Worm (Caenorhabditis elegans) whole organism, late embryonic: ENCODE data around the gene irld-7.
"Not testable (repeated sequence)": the region's sequence is repeated elsewhere in the genome, so short reads cannot be mapped to it uniquely, and the experiment has no call there.

Source experiments
- K09A11.1 ChIP-seq: sonication (generic microtip); optimal IDR thresholded peaks from 2 replicates; lab custom pipeline; 2017; ENCODE audit warnings: antibody characterized with exemption, mild to moderate bottlenecking, missing genetic modification characterization, missing compliant biosample characterization; ENCODE audit not compliant: insufficient read depth
- ama-1 ChIP-seq: fragments of 150-350 bp; optimal IDR thresholded peaks from 2 replicates; lab custom pipeline; 2014
- ceh-19 ChIP-seq: fragments of 200-800 bp; sonication (Bioruptor generic); optimal IDR thresholded peaks from 2 replicates; lab custom pipeline; 2018; ENCODE audit warnings: mild to moderate bottlenecking, missing genetic modification characterization, missing compliant biosample characterization
- ceh-22 ChIP-seq: sonication (generic microtip); optimal IDR thresholded peaks from 2 replicates; lab custom pipeline; 2017; ENCODE audit warnings: missing biosample characterization, missing genetic modification characterization
- ceh-34 ChIP-seq: sonication (generic microtip); optimal IDR thresholded peaks from 2 replicates; lab custom pipeline; 2016; ENCODE audit warnings: mild to moderate bottlenecking, missing genetic modification characterization, missing compliant biosample characterization
- ceh-9 ChIP-seq: sonication (generic microtip); optimal IDR thresholded peaks from 2 replicates; lab custom pipeline; 2016; ENCODE audit warnings: mild to moderate bottlenecking, missing genetic modification characterization, inconsistent platforms, missing compliant biosample characterization
- dve-1 ChIP-seq: sonication (generic microtip); optimal IDR thresholded peaks from 2 replicates; lab custom pipeline; 2017; ENCODE audit warnings: antibody characterized with exemption, mild to moderate bottlenecking, missing genetic modification characterization, missing compliant biosample characterization
- elt-4 ChIP-seq: sonication (generic microtip); optimal IDR thresholded peaks from 2 replicates; lab custom pipeline; 2016; ENCODE audit warnings: missing genetic modification characterization, missing compliant biosample characterization
- ets-4 ChIP-seq: sonication (generic microtip); optimal IDR thresholded peaks from 2 replicates; lab custom pipeline; 2016; ENCODE audit warnings: missing genetic modification characterization, missing compliant biosample characterization
- fkh-6 ChIP-seq: sonication (generic microtip); optimal IDR thresholded peaks from 2 replicates; lab custom pipeline; 2016; ENCODE audit warnings: missing genetic modification characterization, missing compliant biosample characterization
- gmeb-2 ChIP-seq: sonication (generic microtip); optimal IDR thresholded peaks from 2 replicates; lab custom pipeline; 2016; ENCODE audit warnings: missing genetic modification characterization, inconsistent platforms, missing compliant biosample characterization
- hlh-13 ChIP-seq: fragments of 200-800 bp; sonication (Bioruptor generic); optimal IDR thresholded peaks from 2 replicates; lab custom pipeline; 2018; ENCODE audit warnings: mild to moderate bottlenecking, missing genetic modification characterization, missing compliant biosample characterization
- hlh-15 ChIP-seq: sonication (generic microtip); optimal IDR thresholded peaks from 2 replicates; lab custom pipeline; 2016; ENCODE audit warnings: missing genetic modification characterization, missing compliant biosample characterization
- hlh-6 ChIP-seq: sonication (generic microtip); optimal IDR thresholded peaks from 2 replicates; lab custom pipeline; 2016; ENCODE audit warnings: missing genotype, missing genetic modification characterization, missing compliant biosample characterization
- hlh-8 ChIP-seq: sonication (generic microtip); optimal IDR thresholded peaks from 2 replicates; lab custom pipeline; 2016; ENCODE audit warnings: missing genotype, missing genetic modification characterization, missing compliant biosample characterization
- madf-2 ChIP-seq: sonication (generic microtip); optimal IDR thresholded peaks from 2 replicates; lab custom pipeline; 2017; ENCODE audit warnings: missing genetic modification characterization, missing compliant biosample characterization
- nhr-11 ChIP-seq: fragments of 150-350 bp; optimal IDR thresholded peaks from 2 replicates; lab custom pipeline; 2014; ENCODE audit warnings: missing biosample characterization, missing genetic modification characterization
- nhr-232 ChIP-seq: sonication (generic microtip); optimal IDR thresholded peaks from 2 replicates; lab custom pipeline; 2016; ENCODE audit warnings: missing genetic modification characterization, missing compliant biosample characterization
- odd-2 ChIP-seq: sonication (generic microtip); optimal IDR thresholded peaks from 2 replicates; lab custom pipeline; 2017; ENCODE audit warnings: antibody characterized with exemption, mild to moderate bottlenecking, missing genetic modification characterization, missing compliant biosample characterization
- pag-3 ChIP-seq: sonication (generic microtip); optimal IDR thresholded peaks from 2 replicates; lab custom pipeline; 2016; ENCODE audit warnings: missing compliant biosample characterization, missing genetic modification characterization, borderline replicate concordance
- pat-9 ChIP-seq: fragments of 200-800 bp; sonication (Bioruptor generic); optimal IDR thresholded peaks from 2 replicates; lab custom pipeline; 2018; ENCODE audit warnings: mild to moderate bottlenecking, missing genetic modification characterization, moderate library complexity, missing compliant biosample characterization
- pha-2 ChIP-seq: sonication (generic microtip); optimal IDR thresholded peaks from 2 replicates; lab custom pipeline; 2017; ENCODE audit warnings: mild to moderate bottlenecking, missing genetic modification characterization, missing compliant biosample characterization
- pqm-1 ChIP-seq: sonication (generic microtip); optimal IDR thresholded peaks from 2 replicates; lab custom pipeline; 2016; ENCODE audit warnings: missing genetic modification characterization, missing compliant biosample characterization
- pros-1 ChIP-seq: fragments of 150-350 bp; optimal IDR thresholded peaks from 2 replicates; lab custom pipeline; 2014; ENCODE audit warnings: missing biosample characterization, missing genetic modification reagents, missing genetic modification characterization
- rnt-1 ChIP-seq: sonication (generic microtip); optimal IDR thresholded peaks from 2 replicates; lab custom pipeline; 2016; ENCODE audit warnings: missing genetic modification characterization, missing compliant biosample characterization
- sox-4 ChIP-seq: sonication (generic microtip); optimal IDR thresholded peaks from 2 replicates; lab custom pipeline; 2017; ENCODE audit warnings: mild to moderate bottlenecking, missing genetic modification characterization, inconsistent platforms, missing compliant biosample characterization
- tbx-2 ChIP-seq: sonication (generic microtip); optimal IDR thresholded peaks from 2 replicates; lab custom pipeline; 2016; ENCODE audit warnings: missing genetic modification characterization, missing compliant biosample characterization
- tbx-7 ChIP-seq: sonication (generic microtip); optimal IDR thresholded peaks from 2 replicates; lab custom pipeline; 2016; ENCODE audit warnings: missing genotype, missing genetic modification characterization, missing compliant biosample characterization
- unc-3 ChIP-seq, 2 experiments: fragments of 200-800 bp in 1 of 2; sonication (Bioruptor generic) in 1 of 2; sonication (generic microtip) in 1 of 2; conservative IDR thresholded peaks in 1 of 2; optimal IDR thresholded peaks in 1 of 2; 2 replicates each; pipeline versions ENCODE4 v1.3.6 to Lab custom; 2016 to 2022; ENCODE audit warnings: missing compliant biosample characterization in 2 of 2, missing genetic modification characterization in 2 of 2, missing genetic modification reagents in 1 of 2
- unc-55 ChIP-seq: sonication (generic microtip); optimal IDR thresholded peaks from 2 replicates; lab custom pipeline; 2017; ENCODE audit warnings: missing biosample characterization, missing genetic modification reagents, missing genetic modification characterization
- unc-86 ChIP-seq: sonication (generic microtip); optimal IDR thresholded peaks from 2 replicates; lab custom pipeline; 2016; ENCODE audit warnings: missing genetic modification characterization, missing compliant biosample characterization
- ztf-16 ChIP-seq: sonication (generic microtip); optimal IDR thresholded peaks from 2 replicates; lab custom pipeline; 2017; ENCODE audit warnings: missing genetic modification characterization, missing compliant biosample characterization

The irld-7 gene

ce11 chrIV:6595912-6596311 is 5.8 kb downstream of the irld-7 start, which contains the start of gene F38A5.22:
Gene F38A5.22 (minus strand): TSS chrIV:6595940.
- TF ChIP-seq ceh-22 (tag; lab: Kevin White, UChicago) (no peak), ama-1 (lab: Kevin White, UChicago) (no peak), ceh-34 (no peak), sox-4 (no peak), elt-4 (no peak), pqm-1 (tag; lab: Kevin White, UChicago) (no peak), dve-1 (no peak), ceh-9 (tag; lab: Kevin White, UChicago) (no peak), odd-2 (no peak), nhr-232 (tag; lab: Kevin White, UChicago) (no peak), pha-2 (tag; lab: Kevin White, UChicago) (no peak), unc-55 (GFP tag; lab: Kevin White, UChicago) (no peak), fkh-6 (tag; lab: Kevin White, UChicago) (no peak), ceh-19 (GFP tag; lab: Kevin White, UChicago) (no peak), ets-4 (tag; lab: Kevin White, UChicago) (no peak), tbx-2 (tag; lab: Kevin White, UChicago) (no peak)

- TF ChIP-seq madf-2 (tag; lab: Kevin White, UChicago) (no peak), pat-9 (tag; lab: Kevin White, UChicago) (no peak), pha-2 (tag; lab: Kevin White, UChicago) (no peak), pag-3 (tag; lab: Kevin White, UChicago) (no peak), ztf-16 (no peak), pros-1 (no peak), nhr-11 (tag; lab: Kevin White, UChicago) (no peak), rnt-1 (tag; lab: Kevin White, UChicago) (no peak), hlh-13 (no peak), fkh-6 (tag; lab: Kevin White, UChicago) (no peak), K09A11.1 (tag; lab: Kevin White, UChicago) (no peak), gmeb-2 (tag; lab: Kevin White, UChicago) (no peak), ets-4 (tag; lab: Kevin White, UChicago) (no peak), hlh-15 (tag; lab: Kevin White, UChicago) (no peak), unc-3 (GFP tag; conservative IDR thresholded peaks at IDR 0.05; lab: Robert Waterston, UW) (no peak), unc-3 (tag; optimal IDR thresholded peaks at IDR 0.05; lab: Kevin White, UChicago) (no peak), hlh-6 (tag; lab: Kevin White, UChicago) (no peak), tbx-7 (tag; lab: Kevin White, UChicago) (no peak)
These were observed 7.1 kb downstream of the irld-7 start, which contains the start of gene F38A5.6 for ce11 chrIV:6597298-6597697. Gene F38A5.6 (minus strand): TSS chrIV:6597398.

ce11 chrIV:6597918-6598317 is 7.8 kb downstream of the irld-7 start, which contains the start of gene nspb-4:
Gene nspb-4 (plus strand): TSS chrIV:6598218.
- not testable (repeated sequence) for TF ChIP-seq hlh-8; rnt-1 (tag; lab: Kevin White, UChicago); pha-2 (tag; lab: Kevin White, UChicago)

- TF ChIP-seq unc-55 (GFP tag; lab: Kevin White, UChicago); elt-4; ceh-34: not testable (repeated sequence)
These were observed 8.6 kb downstream of the irld-7 start, which contains the start of gene nspb-5 for ce11 chrIV:6598740-6599139. Gene nspb-5 (plus strand): TSS chrIV:6599040.

DNA sequence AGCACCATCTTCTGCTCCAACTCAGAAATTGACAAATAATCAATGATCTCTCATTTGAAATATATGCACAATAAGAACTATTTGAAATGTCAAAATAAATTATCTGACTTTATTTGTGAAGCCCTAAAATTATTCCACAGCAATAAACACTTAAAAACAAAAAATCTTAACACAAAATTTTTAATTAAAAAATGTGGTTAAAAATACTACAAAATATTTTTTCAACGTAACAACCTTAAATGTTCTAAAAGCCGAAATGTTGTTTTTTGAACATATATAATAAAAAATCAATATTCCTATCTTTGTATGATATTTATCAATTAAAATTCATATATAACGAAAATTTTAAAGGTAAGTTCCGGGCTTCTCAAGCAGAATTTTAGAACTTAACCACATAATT is 9.3 kb downstream of the irld-7 start, which contains the start of gene F38A5.8:
TSS of gene F38A5.8 (plus strand) at position 301 of the 400 bp plus-strand sequence.
- TF ChIP-seq tbx-7 (tag; lab: Kevin White, UChicago), result no peak
- no peak for TF ChIP-seq ceh-34
- no peak for TF ChIP-seq hlh-15 (tag; lab: Kevin White, UChicago)
- TF ChIP-seq tbx-2 (tag; lab: Kevin White, UChicago), result no peak
- TF ChIP-seq madf-2 (tag; lab: Kevin White, UChicago), result no peak
- no peak for TF ChIP-seq unc-86 (tag; lab: Kevin White, UChicago)
- no peak for TF ChIP-seq ceh-19 (GFP tag; lab: Kevin White, UChicago)
- TF ChIP-seq gmeb-2 (tag; lab: Kevin White, UChicago), result no peak
- no peak for TF ChIP-seq pat-9 (tag; lab: Kevin White, UChicago)
- TF ChIP-seq sox-4, result no peak
